Worm (Caenorhabditis elegans): Measurements from ENCODE around the gene Y43F4B.10.
A peak's percentile ranks its signal among the peaks of the same experiment; 100 is the strongest.

The Y43F4B.10 gene

ce11 chrIII:13268856-13269255, 45.0 kb upstream of the Y43F4B.10 start, which contains the start of gene cpf-2 (continued):
- TF ChIP-seq lin-11 (tag; optimal IDR thresholded peaks at IDR 0.05): peak; percentile 26
- TF ChIP-seq lim-6 (tag; optimal IDR thresholded peaks at IDR 0.05): peak; percentile 38
- TF ChIP-seq C38D4.7 (GFP tag; optimal IDR thresholded peaks at IDR 0.05): peak; percentile 52
- no peak for TF ChIP-seq Y22D7AL.16 (tag; optimal IDR thresholded peaks at IDR 0.05)
- TF ChIP-seq ceh-9 (tag; optimal IDR thresholded peaks at IDR 0.05): no peak
- TF ChIP-seq pqm-1 (tag; optimal IDR thresholded peaks at IDR 0.05): no peak
- TF ChIP-seq pax-1 (tag; optimal IDR thresholded peaks at IDR 0.05): no peak
- TF ChIP-seq che-1 (tag; optimal IDR thresholded peaks at IDR 0.05): peak; percentile 55
- peak; percentile 70 for TF ChIP-seq rnt-1 (tag; optimal IDR thresholded peaks at IDR 0.05)
- TF ChIP-seq tbx-2 (tag; optimal IDR thresholded peaks at IDR 0.05): peak; percentile 75
- no peak for TF ChIP-seq nhr-11 (tag; optimal IDR thresholded peaks at IDR 0.05)
- TF ChIP-seq dmd-4 (tag; optimal IDR thresholded peaks at IDR 0.05; ENCODE audit: borderline replicate concordance): no peak
- peak; percentile 82 for TF ChIP-seq ceh-31 (tag; optimal IDR thresholded peaks at IDR 0.05)
- TF ChIP-seq unc-42 (tag; optimal IDR thresholded peaks at IDR 0.05): peak; percentile 47
- peak; percentile 10 for TF ChIP-seq hlh-30 (tag; optimal IDR thresholded peaks at IDR 0.05; ENCODE audit: insufficient read depth)
- TF ChIP-seq ceh-6 (GFP tag; optimal IDR thresholded peaks at IDR 0.05): no peak
- peak; percentile 55 for TF ChIP-seq ceh-48 (tag; optimal IDR thresholded peaks at IDR 0.05)
- no peak for TF ChIP-seq fkh-10 (GFP tag; optimal IDR thresholded peaks at IDR 0.05)
- TF ChIP-seq ceh-2 (tag; optimal IDR thresholded peaks at IDR 0.05): peak; percentile 67
- peak; percentile 72 for TF ChIP-seq ahr-1 (tag; optimal IDR thresholded peaks at IDR 0.05)
- TF ChIP-seq elt-2 (tag; optimal IDR thresholded peaks at IDR 0.05): peak; percentile 77
- TF ChIP-seq fkh-6 (tag; optimal IDR thresholded peaks at IDR 0.05): peak; percentile 45
- peak; percentile 43 for TF ChIP-seq syd-9 (tag; optimal IDR thresholded peaks at IDR 0.05)
- TF ChIP-seq nfya-1 (tag; optimal IDR thresholded peaks at IDR 0.05): peak; percentile 69
- peak; percentile 54; the same call in 1 of the 2 replicates for TF ChIP-seq unc-3 (GFP tag; conservative IDR thresholded peaks at IDR 0.05)
- TF ChIP-seq unc-3 (tag; optimal IDR thresholded peaks at IDR 0.05): peak; percentile 52
- TF ChIP-seq pat-9 (tag; optimal IDR thresholded peaks at IDR 0.05): peak; percentile 12
- no peak for TF ChIP-seq eyg-1 (tag; optimal IDR thresholded peaks at IDR 0.05)
- peak; percentile 11 for TF ChIP-seq npax-4 (tag; optimal IDR thresholded peaks at IDR 0.05)
- no peak for TF ChIP-seq sox-2 (GFP tag; IDR thresholded peaks at IDR 0.05)
- TF ChIP-seq ceh-18 (tag; optimal IDR thresholded peaks at IDR 0.05): peak; percentile 40
- peak; percentile 16 for TF ChIP-seq sox-4 (tag; optimal IDR thresholded peaks at IDR 0.05)
- peak; percentile 55 for TF ChIP-seq hlh-6 (tag; optimal IDR thresholded peaks at IDR 0.05)
- TF ChIP-seq mec-3 (tag; optimal IDR thresholded peaks at IDR 0.05; ENCODE audit: borderline replicate concordance): no peak
- TF ChIP-seq odd-2 (tag; optimal IDR thresholded peaks at IDR 0.05): peak; percentile 42
- TF ChIP-seq hlh-8 (tag; optimal IDR thresholded peaks at IDR 0.05): peak; percentile 7
- TF ChIP-seq ceh-22 (tag; optimal IDR thresholded peaks at IDR 0.05): no peak

- no peak for TF ChIP-seq ceh-45 (GFP tag; IDR thresholded peaks at IDR 0.05)
- peak; percentile 53 for TF ChIP-seq unc-42 (tag; optimal IDR thresholded peaks at IDR 0.05)
Measured at ce11 chrIII:13270896-13271295, 43.0 kb upstream of the Y43F4B.10 start.

- TF ChIP-seq eyg-1 (tag; optimal IDR thresholded peaks at IDR 0.05): no peak
- no peak for TF ChIP-seq dmd-4 (tag; optimal IDR thresholded peaks at IDR 0.05; ENCODE audit: borderline replicate concordance)
- TF ChIP-seq sdc-2 (tag; optimal IDR thresholded peaks at IDR 0.05): peak; percentile 81
- TF ChIP-seq C38D4.7 (GFP tag; optimal IDR thresholded peaks at IDR 0.05): no peak
- no peak for TF ChIP-seq unc-42 (tag; optimal IDR thresholded peaks at IDR 0.05)
- no peak for TF ChIP-seq rnt-1 (tag; optimal IDR thresholded peaks at IDR 0.05)
- TF ChIP-seq ahr-1 (tag; optimal IDR thresholded peaks at IDR 0.05): no peak
- no peak for TF ChIP-seq ceh-48 (tag; optimal IDR thresholded peaks at IDR 0.05)
Measured at ce11 chrIII:13272227-13272626, 41.6 kb upstream of the Y43F4B.10 start.
